Worm (Caenorhabditis elegans) whole organism, L3 larva: ENCODE measurements around the gene srh-1.
"Not testable (repeated sequence)": the region's sequence is repeated elsewhere in the genome, so short reads cannot be mapped to it uniquely, and the experiment has no call there.

ENCODE experiments used
- R02D3.7 ChIP-seq: fragments of 150-350 bp; optimal IDR thresholded peaks from 2 replicates; lab custom pipeline; 2014; ENCODE audit warnings: missing biosample characterization, missing genetic modification characterization
- ama-1 ChIP-seq: fragments of 150-350 bp; optimal IDR thresholded peaks from 2 replicates; lab custom pipeline; 2018
- ceh-16 ChIP-seq: sonication (generic microtip); optimal IDR thresholded peaks from 2 replicates; lab custom pipeline; 2017; ENCODE audit warnings: missing biosample characterization, missing genetic modification characterization
- ceh-82 ChIP-seq: fragments of 150-350 bp; optimal IDR thresholded peaks from 2 replicates; lab custom pipeline; 2014; ENCODE audit warnings: missing biosample characterization, missing genetic modification characterization
- ceh-9 ChIP-seq: sonication (generic microtip); optimal IDR thresholded peaks from 2 replicates; lab custom pipeline; 2018; ENCODE audit warnings: missing biosample characterization, missing genetic modification characterization
- egl-5 ChIP-seq: fragments of 150-350 bp; optimal IDR thresholded peaks from 2 replicates; lab custom pipeline; 2017; ENCODE audit warnings: missing biosample characterization, missing genetic modification reagents, missing genetic modification characterization, inconsistent platforms
- elt-1 ChIP-seq: fragments of 150-350 bp; optimal IDR thresholded peaks from 2 replicates; lab custom pipeline; 2014; ENCODE audit warnings: missing biosample characterization, missing genetic modification characterization
- elt-2 ChIP-seq: sonication (generic microtip); optimal IDR thresholded peaks from 2 replicates; lab custom pipeline; 2016; ENCODE audit warnings: missing genetic modification reagents, mild to moderate bottlenecking, missing genetic modification characterization, missing compliant biosample characterization
- elt-3 ChIP-seq, 3 experiments: fragments of 150-350 bp in 1 of 3; sonication (generic microtip) in 2 of 3; optimal IDR thresholded peaks; 2 replicates in 2 of 3; 4 replicates in 1 of 3; lab custom pipeline; 2014 to 2017; ENCODE audit warnings: missing biosample characterization in 3 of 3, missing genetic modification characterization in 3 of 3
- eor-1 ChIP-seq, 2 experiments: fragments of 150-350 bp; optimal IDR thresholded peaks; 2 replicates each; lab custom pipeline; 2014 to 2018; ENCODE audit warnings: missing biosample characterization in 2 of 2, missing genetic modification characterization in 2 of 2
- fkh-2 ChIP-seq: fragments of 150-350 bp; optimal IDR thresholded peaks from 2 replicates; lab custom pipeline; 2014; ENCODE audit warnings: missing biosample characterization, missing genetic modification reagents, missing genetic modification characterization
- fos-1 ChIP-seq: fragments of 150-350 bp; optimal IDR thresholded peaks from 2 replicates; lab custom pipeline; 2014; ENCODE audit warnings: missing biosample characterization, missing genetic modification characterization
- hmg-11 ChIP-seq: sonication (generic microtip); optimal IDR thresholded peaks from 2 replicates; lab custom pipeline; 2016; ENCODE audit warnings: missing genetic modification characterization, missing compliant biosample characterization
- jun-1 ChIP-seq: fragments of 150-350 bp; optimal IDR thresholded peaks from 2 replicates; lab custom pipeline; 2014; ENCODE audit warnings: missing biosample characterization, missing genetic modification reagents, missing genetic modification characterization
- lin-39 ChIP-seq: fragments of 150-350 bp; optimal IDR thresholded peaks from 2 replicates; lab custom pipeline; 2018; ENCODE audit warnings: missing biosample characterization, missing genetic modification reagents, missing genetic modification characterization
- mdl-1 ChIP-seq: fragments of 150-350 bp; optimal IDR thresholded peaks from 2 replicates; lab custom pipeline; 2014; ENCODE audit warnings: missing biosample characterization, missing genetic modification characterization
- mml-1 ChIP-seq: fragments of 150-350 bp; sonication (generic microtip); optimal IDR thresholded peaks from 3 replicates; lab custom pipeline; 2014; ENCODE audit warnings: missing biosample characterization, missing genetic modification characterization
- nhr-11 ChIP-seq: fragments of 150-350 bp; optimal IDR thresholded peaks from 2 replicates; lab custom pipeline; 2014; ENCODE audit warnings: missing biosample characterization, missing genetic modification characterization
- nhr-12 ChIP-seq: fragments of 150-350 bp; optimal IDR thresholded peaks from 2 replicates; lab custom pipeline; 2014; ENCODE audit warnings: missing biosample characterization, missing genetic modification characterization
- nhr-43 ChIP-seq: sonication (generic microtip); optimal IDR thresholded peaks from 2 replicates; lab custom pipeline; 2016; ENCODE audit warnings: mild to moderate bottlenecking, missing genetic modification characterization, missing compliant biosample characterization; ENCODE audit not compliant: poor library complexity, severe bottlenecking
- nhr-76 ChIP-seq: fragments of 150-350 bp; sonication (generic microtip); optimal IDR thresholded peaks from 5 replicates; lab custom pipeline; 2014; ENCODE audit warnings: missing biosample characterization, missing genetic modification characterization
- pqm-1 ChIP-seq: fragments of 150-350 bp; optimal IDR thresholded peaks from 2 replicates; lab custom pipeline; 2017; ENCODE audit warnings: missing biosample characterization, missing genetic modification characterization, inconsistent platforms
- unc-39 ChIP-seq: sonication (generic microtip); optimal IDR thresholded peaks from 4 replicates; lab custom pipeline; 2017; ENCODE audit warnings: missing biosample characterization, missing genetic modification characterization
- zag-1 ChIP-seq: fragments of 150-350 bp; optimal IDR thresholded peaks from 2 replicates; lab custom pipeline; 2014; ENCODE audit warnings: missing biosample characterization, missing genetic modification characterization
- ztf-11 ChIP-seq: fragments of 150-350 bp; optimal IDR thresholded peaks from 2 replicates; lab custom pipeline; 2014; ENCODE audit warnings: missing biosample characterization, missing genetic modification characterization
- ztf-4 ChIP-seq: fragments of 150-350 bp; optimal IDR thresholded peaks from 2 replicates; lab custom pipeline; 2014; ENCODE audit warnings: missing biosample characterization, missing genetic modification characterization

The srh-1 gene

ce11 chrV:11472209-11472608 lies 13.4 kb upstream of the srh-1 start, which contains the start of the genes nas-20 and nas-21:
TSS of gene nas-20 (minus strand) at chrV:11472309.
TSS of gene nas-21 (plus strand) at chrV:11472564.
- TF ChIP-seq nhr-43 (tag; lab: Kevin White, UChicago) (no peak), ztf-11 (tag; lab: Kevin White, UChicago) (no peak), fkh-2 (tag; lab: Kevin White, UChicago) (no peak)

DNA sequence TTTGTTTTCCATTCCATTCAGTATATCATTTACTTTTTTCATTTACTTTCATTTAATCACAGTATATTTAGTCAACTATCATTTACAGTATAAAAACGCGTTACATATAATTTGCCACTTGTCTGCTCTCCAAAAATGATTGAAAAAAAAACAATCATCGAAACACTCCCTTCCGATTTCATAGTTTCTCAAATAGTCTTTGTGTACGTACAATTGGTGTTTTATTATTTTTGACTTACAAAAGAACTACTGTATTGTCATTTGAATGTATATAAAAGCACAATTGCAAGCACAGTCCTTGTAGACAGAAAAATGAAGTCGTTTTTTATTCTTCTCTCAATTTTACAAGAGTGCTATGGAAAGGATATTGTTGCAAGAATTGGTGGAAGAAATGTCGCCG lies 11.3 kb upstream of the srh-1 start, which contains the start of gene nas-22:
Gene nas-22 (plus strand): TSS at position 301 of the 400 bp plus-strand sequence.
- TF ChIP-seq ceh-82 (tag; lab: Kevin White, UChicago) (no peak), mml-1 (no peak), pqm-1 (tag; lab: Kevin White, UChicago) (no peak), ceh-16 (tag; lab: Kevin White, UChicago) (no peak), fos-1 (tag; lab: Kevin White, UChicago) (no peak), mdl-1 (tag; lab: Kevin White, UChicago) (no peak), hmg-11 (no peak), ama-1 (no peak)

- TF ChIP-seq ama-1; fkh-2 (tag; lab: Kevin White, UChicago); elt-1: not testable (repeated sequence)
Measured at ce11 chrV:11475638-11476037, 10.0 kb upstream of the srh-1 start, which contains the start of gene T11F9.7. TSS of gene T11F9.7 (plus strand) at chrV:11475938.

ce11 chrV:11479406-11479805 lies 6.3 kb upstream of the srh-1 start, which contains the start of gene T11F9.22:
TSS of gene T11F9.22 (plus strand) at chrV:11479706.
- TF ChIP-seq ceh-9 (tag; lab: Kevin White, UChicago) (no peak), unc-39 (tag; lab: Kevin White, UChicago) (no peak), eor-1 (tag; optimal IDR thresholded peaks at IDR 0.05; lab: Kevin White, UChicago) (no peak), mdl-1 (tag; lab: Kevin White, UChicago) (no peak)
- TF ChIP-seq, all 47 proteins: peak for 0

- not testable (repeated sequence) for TF ChIP-seq ceh-82 (tag; lab: Kevin White, UChicago); R02D3.7; nhr-76
- TF ChIP-seq, all 47 proteins: peak for 0; not testable (repeated sequence) for 47
Measured at ce11 chrV:11480734-11481133, 4.9 kb upstream of the srh-1 start, which contains the start of gene T11F9.14. TSS of gene T11F9.14 (minus strand) at chrV:11480834.

ce11 chrV:11483580-11484092 lies 2.0 kb upstream of the srh-1 start, which contains the start of gene col-157:
TSS of gene col-157 (plus strand) at chrV:11484042.
- not testable (repeated sequence) for TF ChIP-seq fos-1 (tag; lab: Kevin White, UChicago); egl-5 (tag; lab: Kevin White, UChicago); R02D3.7

ce11 chrV:11484404-11484803 lies 1.3 kb upstream of the srh-1 start:
- TF ChIP-seq jun-1 (tag; lab: Kevin White, UChicago) (no peak), elt-3 (tag; optimal IDR thresholded peaks at IDR 0.05; lab: Kevin White, UChicago) (no peak)

- TF ChIP-seq nhr-76, result no peak
Measured at ce11 chrV:11486680-11487079, 1.0 kb downstream of the srh-1 start, which contains the start of gene T11F9.10. TSS of gene T11F9.10 (plus strand) at chrV:11486980.

- TF ChIP-seq zag-1 (tag; lab: Kevin White, UChicago), result no peak
- TF ChIP-seq lin-39 (tag; lab: Kevin White, UChicago), result no peak
- TF ChIP-seq fos-1 (tag; lab: Kevin White, UChicago), result no peak
- TF ChIP-seq nhr-12 (tag; lab: Kevin White, UChicago), result no peak
- TF ChIP-seq nhr-11 (tag; lab: Kevin White, UChicago), result no peak
- no peak for TF ChIP-seq ztf-11 (tag; lab: Kevin White, UChicago)
- no peak for TF ChIP-seq elt-2 (tag; lab: Kevin White, UChicago)
- TF ChIP-seq ztf-4 (tag; lab: Kevin White, UChicago), result no peak
- TF ChIP-seq jun-1 (tag; lab: Kevin White, UChicago), result no peak
Measured at ce11 chrV:11488288-11488687, 2.6 kb downstream of the srh-1 start.
